Worm (Caenorhabditis elegans) whole organism, L3 larva: ENCODE measurements around the gene dex-1.

Source experiments
- R02D3.7 ChIP-seq: fragments of 150-350 bp; optimal IDR thresholded peaks from 2 replicates; lab custom pipeline; 2014; ENCODE audit warnings: missing biosample characterization, missing genetic modification characterization
- ZK546.5 ChIP-seq: sonication (generic microtip); optimal IDR thresholded peaks from 2 replicates; lab custom pipeline; 2017; ENCODE audit warnings: missing biosample characterization, missing genetic modification characterization
- aly-2 ChIP-seq: fragments of 150-350 bp; optimal IDR thresholded peaks from 2 replicates; lab custom pipeline; 2014; ENCODE audit warnings: missing biosample characterization, missing genetic modification characterization
- ama-1 ChIP-seq: fragments of 150-350 bp; optimal IDR thresholded peaks from 2 replicates; lab custom pipeline; 2018
- ceh-16 ChIP-seq: sonication (generic microtip); optimal IDR thresholded peaks from 2 replicates; lab custom pipeline; 2017; ENCODE audit warnings: missing biosample characterization, missing genetic modification characterization
- ceh-28 ChIP-seq: fragments of 150-350 bp; optimal IDR thresholded peaks from 2 replicates; lab custom pipeline; 2014; ENCODE audit warnings: missing biosample characterization, missing genetic modification reagents, missing genetic modification characterization
- ceh-82 ChIP-seq: fragments of 150-350 bp; optimal IDR thresholded peaks from 2 replicates; lab custom pipeline; 2014; ENCODE audit warnings: missing biosample characterization, missing genetic modification characterization
- ceh-9 ChIP-seq: sonication (generic microtip); optimal IDR thresholded peaks from 2 replicates; lab custom pipeline; 2018; ENCODE audit warnings: missing biosample characterization, missing genetic modification characterization
- daf-12 ChIP-seq: fragments of 150-350 bp; optimal IDR thresholded peaks from 2 replicates; lab custom pipeline; 2014; ENCODE audit warnings: missing biosample characterization, missing genetic modification reagents, missing genetic modification characterization
- egl-27 ChIP-seq: sonication (generic microtip); optimal IDR thresholded peaks from 4 replicates; lab custom pipeline; 2017; ENCODE audit warnings: missing biosample characterization, missing genetic modification reagents, missing genetic modification characterization
- egl-5 ChIP-seq: fragments of 150-350 bp; optimal IDR thresholded peaks from 2 replicates; lab custom pipeline; 2017; ENCODE audit warnings: missing biosample characterization, missing genetic modification reagents, missing genetic modification characterization, inconsistent platforms
- elt-1 ChIP-seq: fragments of 150-350 bp; optimal IDR thresholded peaks from 2 replicates; lab custom pipeline; 2014; ENCODE audit warnings: missing biosample characterization, missing genetic modification characterization
- elt-2 ChIP-seq: sonication (generic microtip); optimal IDR thresholded peaks from 2 replicates; lab custom pipeline; 2016; ENCODE audit warnings: missing genetic modification reagents, mild to moderate bottlenecking, missing genetic modification characterization, missing compliant biosample characterization
- elt-3 ChIP-seq, 3 experiments: fragments of 150-350 bp in 1 of 3; sonication (generic microtip) in 2 of 3; optimal IDR thresholded peaks; 2 replicates in 2 of 3; 4 replicates in 1 of 3; lab custom pipeline; 2014 to 2017; ENCODE audit warnings: missing biosample characterization in 3 of 3, missing genetic modification characterization in 3 of 3
- eor-1 ChIP-seq, 2 experiments: fragments of 150-350 bp; optimal IDR thresholded peaks; 2 replicates each; lab custom pipeline; 2014 to 2018; ENCODE audit warnings: missing biosample characterization in 2 of 2, missing genetic modification characterization in 2 of 2
- fkh-10 ChIP-seq: sonication (generic microtip); optimal IDR thresholded peaks from 2 replicates; lab custom pipeline; 2017; ENCODE audit warnings: missing biosample characterization, missing genetic modification reagents, missing genetic modification characterization
- fkh-2 ChIP-seq: fragments of 150-350 bp; optimal IDR thresholded peaks from 2 replicates; lab custom pipeline; 2014; ENCODE audit warnings: missing biosample characterization, missing genetic modification reagents, missing genetic modification characterization
- fos-1 ChIP-seq: fragments of 150-350 bp; optimal IDR thresholded peaks from 2 replicates; lab custom pipeline; 2014; ENCODE audit warnings: missing biosample characterization, missing genetic modification characterization
- hmg-11 ChIP-seq: sonication (generic microtip); optimal IDR thresholded peaks from 2 replicates; lab custom pipeline; 2016; ENCODE audit warnings: missing genetic modification characterization, missing compliant biosample characterization
- jun-1 ChIP-seq: fragments of 150-350 bp; optimal IDR thresholded peaks from 2 replicates; lab custom pipeline; 2014; ENCODE audit warnings: missing biosample characterization, missing genetic modification reagents, missing genetic modification characterization
- lin-15B ChIP-seq: fragments of 150-350 bp; optimal IDR thresholded peaks from 2 replicates; lab custom pipeline; 2014; ENCODE audit warnings: missing biosample characterization, missing genetic modification characterization
- lin-39 ChIP-seq: fragments of 150-350 bp; optimal IDR thresholded peaks from 2 replicates; lab custom pipeline; 2018; ENCODE audit warnings: missing biosample characterization, missing genetic modification reagents, missing genetic modification characterization
- mdl-1 ChIP-seq: fragments of 150-350 bp; optimal IDR thresholded peaks from 2 replicates; lab custom pipeline; 2014; ENCODE audit warnings: missing biosample characterization, missing genetic modification characterization
- mml-1 ChIP-seq: fragments of 150-350 bp; sonication (generic microtip); optimal IDR thresholded peaks from 3 replicates; lab custom pipeline; 2014; ENCODE audit warnings: missing biosample characterization, missing genetic modification characterization
- nfya-1 ChIP-seq: sonication (generic microtip); optimal IDR thresholded peaks from 2 replicates; lab custom pipeline; 2017; ENCODE audit warnings: missing genetic modification characterization, mild to moderate bottlenecking, missing compliant biosample characterization, antibody characterized with exemption, moderate library complexity; ENCODE audit not compliant: insufficient read depth
- nhr-11 ChIP-seq: fragments of 150-350 bp; optimal IDR thresholded peaks from 2 replicates; lab custom pipeline; 2014; ENCODE audit warnings: missing biosample characterization, missing genetic modification characterization
- nhr-12 ChIP-seq: fragments of 150-350 bp; optimal IDR thresholded peaks from 2 replicates; lab custom pipeline; 2014; ENCODE audit warnings: missing biosample characterization, missing genetic modification characterization
- nhr-237 ChIP-seq: fragments of 150-350 bp; optimal IDR thresholded peaks from 2 replicates; lab custom pipeline; 2014; ENCODE audit warnings: missing biosample characterization, missing genetic modification characterization
- nhr-25 ChIP-seq: sonication (generic microtip); optimal IDR thresholded peaks from 2 replicates; lab custom pipeline; 2017; ENCODE audit warnings: missing biosample characterization, missing genetic modification characterization
- nhr-28 ChIP-seq: fragments of 150-350 bp; optimal IDR thresholded peaks from 2 replicates; lab custom pipeline; 2014; ENCODE audit warnings: missing biosample characterization, missing genetic modification characterization
- nhr-43 ChIP-seq: sonication (generic microtip); optimal IDR thresholded peaks from 2 replicates; lab custom pipeline; 2016; ENCODE audit warnings: mild to moderate bottlenecking, missing genetic modification characterization, missing compliant biosample characterization; ENCODE audit not compliant: poor library complexity, severe bottlenecking
- nhr-67 ChIP-seq: fragments of 150-350 bp; optimal IDR thresholded peaks from 2 replicates; lab custom pipeline; 2014; ENCODE audit warnings: missing biosample characterization, missing genetic modification characterization
- nhr-76 ChIP-seq: fragments of 150-350 bp; sonication (generic microtip); optimal IDR thresholded peaks from 5 replicates; lab custom pipeline; 2014; ENCODE audit warnings: missing biosample characterization, missing genetic modification characterization
- nhr-77 ChIP-seq: fragments of 150-350 bp; optimal IDR thresholded peaks from 2 replicates; lab custom pipeline; 2014; ENCODE audit warnings: missing biosample characterization, missing genetic modification characterization
- pha-4 ChIP-seq: fragments of 150-350 bp; optimal IDR thresholded peaks from 2 replicates; lab custom pipeline; 2014; ENCODE audit warnings: missing biosample characterization, missing genetic modification reagents, missing genetic modification characterization
- pqm-1 ChIP-seq: fragments of 150-350 bp; optimal IDR thresholded peaks from 2 replicates; lab custom pipeline; 2017; ENCODE audit warnings: missing biosample characterization, missing genetic modification characterization, inconsistent platforms
- sea-2 ChIP-seq: fragments of 150-350 bp; sonication (generic microtip); optimal IDR thresholded peaks from 4 replicates; lab custom pipeline; 2014; ENCODE audit warnings: missing biosample characterization, missing genetic modification reagents, missing genetic modification characterization
- skn-1 ChIP-seq: fragments of 150-350 bp; optimal IDR thresholded peaks from 2 replicates; lab custom pipeline; 2014; ENCODE audit warnings: missing biosample characterization, missing genetic modification characterization
- snpc-4 ChIP-seq: fragments of 150-350 bp; optimal IDR thresholded peaks from 2 replicates; lab custom pipeline; 2014; ENCODE audit warnings: missing biosample characterization, missing genetic modification characterization
- tbx-2 ChIP-seq: sonication (generic microtip); optimal IDR thresholded peaks from 2 replicates; lab custom pipeline; 2016; ENCODE audit warnings: mild to moderate bottlenecking, missing genetic modification characterization, missing compliant biosample characterization
- unc-39 ChIP-seq: sonication (generic microtip); optimal IDR thresholded peaks from 4 replicates; lab custom pipeline; 2017; ENCODE audit warnings: missing biosample characterization, missing genetic modification characterization
- ztf-4 ChIP-seq: fragments of 150-350 bp; optimal IDR thresholded peaks from 2 replicates; lab custom pipeline; 2014; ENCODE audit warnings: missing biosample characterization, missing genetic modification characterization

The dex-1 gene

DNA sequence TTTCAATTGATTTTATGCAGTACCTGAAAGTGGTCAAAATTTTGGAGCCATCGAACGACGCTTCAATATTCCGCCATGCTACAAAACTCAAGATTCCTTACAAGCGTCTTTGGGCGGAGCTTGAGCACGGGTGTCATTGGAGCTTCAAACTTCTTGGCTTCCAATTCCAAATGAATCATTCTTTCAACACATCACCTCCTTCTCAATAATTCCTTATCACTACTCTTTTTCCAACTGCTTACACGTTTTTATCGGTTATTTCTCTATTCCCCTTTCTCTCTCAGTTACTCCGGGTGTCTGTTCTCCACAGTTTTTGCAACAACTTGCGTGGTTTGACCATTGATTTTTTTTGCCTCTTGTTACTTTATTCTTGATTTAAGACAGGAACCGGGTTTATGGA is 20.8 kb downstream of the dex-1 start, which contains the start of gene F09F7.5:
TSS of gene F09F7.5 (plus strand) at position 258 of the 400 bp plus-strand sequence.
- TF ChIP-seq aly-2 (tag; lab: Kevin White, UChicago) (no peak), elt-3 (tag; optimal IDR thresholded peaks at IDR 0.05; lab: Kevin White, UChicago) (no peak), pha-4 (tag; lab: Kevin White, UChicago) (no peak), tbx-2 (tag; lab: Kevin White, UChicago) (no peak), ztf-4 (tag; lab: Kevin White, UChicago) (no peak), elt-2 (peak; percentile 70), mml-1 (tag; lab: Kevin White, UChicago) (no peak), nhr-76 (tag; lab: Kevin White, UChicago) (no peak), fos-1 (tag; lab: Kevin White, UChicago) (no peak), nfya-1 (tag; lab: Kevin White, UChicago) (no peak), mdl-1 (tag; lab: Kevin White, UChicago) (no peak), ZK546.5 (no peak), ceh-82 (no peak), pqm-1 (tag; lab: Kevin White, UChicago) (peak; percentile 64), nhr-67 (tag; lab: Kevin White, UChicago) (no peak)

DNA sequence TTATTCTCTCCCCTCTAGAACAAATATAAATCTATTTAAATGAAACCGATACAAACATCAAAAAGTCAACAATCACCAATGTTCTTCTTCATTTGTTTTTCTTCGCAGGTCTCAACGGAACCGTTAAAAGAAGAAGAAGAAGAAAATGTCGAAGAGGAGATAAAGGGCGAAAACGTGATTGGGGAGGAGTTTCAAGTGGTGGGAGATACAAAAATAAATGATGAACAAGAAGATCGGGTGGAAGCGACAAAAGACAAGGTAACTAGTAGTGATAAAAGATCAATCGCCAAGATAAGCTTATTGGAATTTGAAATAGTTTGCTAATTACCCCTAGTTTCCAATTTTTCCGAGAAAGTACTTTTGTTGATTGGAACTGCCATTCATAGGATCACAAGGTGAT is 24.3 kb downstream of the dex-1 start:
- TF ChIP-seq nfya-1 (tag; lab: Kevin White, UChicago) = peak; percentile 28
- no peak for TF ChIP-seq nhr-12
- no peak for TF ChIP-seq nhr-76 (tag; lab: Kevin White, UChicago)

DNA sequence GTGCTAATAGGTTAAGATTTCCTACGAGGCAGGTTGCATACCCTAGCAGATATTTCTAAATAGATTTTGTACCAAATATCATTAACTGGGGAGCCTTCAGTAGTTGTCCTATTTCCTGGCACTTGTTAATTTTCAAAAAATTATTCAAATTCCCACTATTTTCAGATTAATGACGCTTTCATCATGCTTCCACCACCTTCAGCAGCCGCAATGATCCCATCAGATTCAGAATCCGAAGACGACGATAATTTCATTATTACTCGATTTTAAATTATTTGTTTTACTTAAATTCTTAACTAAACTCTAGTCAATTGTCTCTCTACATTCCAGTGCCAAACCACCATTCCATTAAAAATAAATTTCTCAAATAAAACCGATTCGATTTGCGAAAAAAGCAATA is 24.9 kb downstream of the dex-1 start:
- TF ChIP-seq egl-27 (tag; lab: Kevin White, UChicago) (no peak), nhr-77 (tag; lab: Kevin White, UChicago) (no peak), nfya-1 (tag; lab: Kevin White, UChicago) (no peak), ama-1 (lab: Kevin White, UChicago) (peak; percentile 96), nhr-43 (peak; percentile 34), fkh-2 (no peak), pha-4 (tag; lab: Kevin White, UChicago) (peak; percentile 25), ceh-9 (no peak), fkh-10 (GFP tag; lab: Kevin White, UChicago) (no peak), elt-2 (peak; percentile 31), ceh-28 (tag; lab: Kevin White, UChicago) (no peak), aly-2 (tag; lab: Kevin White, UChicago) (no peak), pqm-1 (tag; lab: Kevin White, UChicago) (no peak), nhr-11 (tag; lab: Kevin White, UChicago) (no peak)

DNA sequence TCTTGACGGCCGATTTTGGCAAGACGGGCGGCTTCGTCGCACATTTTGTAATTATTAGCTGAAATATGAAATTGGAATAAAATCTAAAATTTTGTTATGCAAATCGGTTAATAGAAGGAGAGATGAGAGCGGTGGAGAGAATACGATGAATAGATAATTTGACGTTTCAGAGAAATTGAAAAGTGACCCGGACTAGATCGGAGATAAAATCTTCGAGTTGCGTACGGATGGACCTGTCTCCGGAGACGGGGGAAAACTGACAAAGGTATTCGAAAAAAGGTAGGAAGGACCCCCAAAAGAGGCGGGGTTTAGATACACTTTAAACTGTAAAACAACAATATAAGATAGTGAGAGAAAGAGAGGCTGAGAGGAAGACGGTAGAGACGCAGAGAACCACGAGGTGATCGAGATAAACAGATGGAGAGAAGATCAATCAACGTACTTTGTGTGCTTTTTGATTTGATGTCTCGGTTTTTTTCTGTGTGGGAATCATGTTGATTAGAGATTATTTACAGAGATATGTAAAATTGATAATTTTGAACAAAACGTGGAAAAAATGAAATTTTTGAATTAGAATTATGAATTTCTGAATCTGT is 26.3 kb downstream of the dex-1 start, which contains the start of gene F09F7.6:
TSS of gene F09F7.6 (minus strand) at position 64 of the 596 bp plus-strand sequence.
- TF ChIP-seq mdl-1 (tag; lab: Kevin White, UChicago) = peak; percentile 35
- no peak for TF ChIP-seq eor-1 (tag; optimal IDR thresholded peaks at IDR 0.05; lab: Kevin White, UChicago)
- no peak for TF ChIP-seq nhr-76 (tag; lab: Kevin White, UChicago)
- TF ChIP-seq ceh-9 = no peak
- TF ChIP-seq egl-5 (tag; lab: Kevin White, UChicago) = peak; percentile 37
- TF ChIP-seq ama-1 (lab: Kevin White, UChicago) = peak; percentile 87
- TF ChIP-seq fos-1 (tag; lab: Kevin White, UChicago) = no peak
- peak; percentile 95 for TF ChIP-seq elt-1 (tag; lab: Kevin White, UChicago)
- TF ChIP-seq hmg-11 (tag; lab: Kevin White, UChicago) = no peak
- TF ChIP-seq nhr-11 (tag; lab: Kevin White, UChicago) = no peak
- TF ChIP-seq nhr-28 = no peak
- no peak for TF ChIP-seq aly-2 (tag; lab: Kevin White, UChicago)
- TF ChIP-seq nhr-12 = no peak
- TF ChIP-seq snpc-4 (tag; lab: Kevin White, UChicago) = no peak
- TF ChIP-seq egl-27 (tag; lab: Kevin White, UChicago) = no peak
- TF ChIP-seq ceh-28 (tag; lab: Kevin White, UChicago) = peak; percentile 27
- peak; percentile 47 for TF ChIP-seq lin-39
- no peak for TF ChIP-seq tbx-2 (tag; lab: Kevin White, UChicago)
- no peak for TF ChIP-seq ceh-16 (tag; lab: Kevin White, UChicago)
- TF ChIP-seq fkh-10 (GFP tag; lab: Kevin White, UChicago) = no peak
- peak; percentile 85 for TF ChIP-seq pha-4 (tag; lab: Kevin White, UChicago)
- peak; percentile 44 for TF ChIP-seq jun-1
- TF ChIP-seq nhr-77 (tag; lab: Kevin White, UChicago) = no peak
- no peak for TF ChIP-seq ztf-4 (tag; lab: Kevin White, UChicago)
- TF ChIP-seq sea-2 (GFP tag; lab: Kevin White, UChicago) = no peak
- TF ChIP-seq pqm-1 (tag; lab: Kevin White, UChicago) = peak; percentile 92
- TF ChIP-seq ZK546.5 = no peak
- no peak for TF ChIP-seq nhr-237 (tag; lab: Kevin White, UChicago)
- no peak for TF ChIP-seq mml-1 (tag; lab: Kevin White, UChicago)
- TF ChIP-seq nhr-25 (tag; lab: Kevin White, UChicago) = peak; percentile 75
- no peak for TF ChIP-seq unc-39 (tag; lab: Kevin White, UChicago)
- TF ChIP-seq lin-15B (tag; lab: Kevin White, UChicago) = no peak
- no peak for TF ChIP-seq daf-12
- TF ChIP-seq nfya-1 (tag; lab: Kevin White, UChicago) = peak; percentile 53
- TF ChIP-seq fkh-2 = no peak
- no peak for TF ChIP-seq skn-1 (tag; lab: Kevin White, UChicago)
- peak; percentile 8 for TF ChIP-seq R02D3.7 (tag; lab: Kevin White, UChicago)
- no peak for TF ChIP-seq nhr-67 (tag; lab: Kevin White, UChicago)
- TF ChIP-seq ceh-82 = no peak
- peak; percentile 81 for TF ChIP-seq elt-2
